Fruit fly (Drosophila melanogaster) whole organism, embryonic: ENCODE measurements around the gene CG14017.

Experiments used
- B-H2 ChIP-seq: fragments of 200-800 bp; sonication (Bioruptor generic); optimal IDR thresholded peaks from 2 replicates; lab custom pipeline; 2018; ENCODE audit warnings: missing biosample characterization, mild to moderate bottlenecking, missing genetic modification characterization
- Bgb ChIP-seq: fragments of 200-800 bp; sonication (Bioruptor generic); IDR thresholded peaks from 2 replicates; pipeline ENCODE4 v1.3.6; 2022; ENCODE audit warnings: missing biosample characterization, missing genetic modification characterization; ENCODE audit not compliant: partially characterized antibody
- CG12391 ChIP-seq: fragments of 200-800 bp; sonication (Bioruptor generic); optimal IDR thresholded peaks from 3 replicates; lab custom pipeline; 2018; ENCODE audit warnings: missing biosample characterization, mild to moderate bottlenecking, missing genetic modification characterization, moderate library complexity
- CG15514 ChIP-seq: fragments of 200-800 bp; sonication (Bioruptor generic); optimal IDR thresholded peaks from 3 replicates; lab custom pipeline; 2017; ENCODE audit warnings: missing biosample characterization, missing genetic modification characterization, mild to moderate bottlenecking, moderate library complexity, missing genetic modification reagents
- CG16813 ChIP-seq: fragments of 200-800 bp; sonication (Bioruptor generic); IDR thresholded peaks from 3 replicates; pipeline ENCODE4 v1.3.6; 2022; ENCODE audit warnings: missing biosample characterization, missing genetic modification characterization; ENCODE audit not compliant: partially characterized antibody
- CG17359 ChIP-seq: fragments of 200-800 bp; sonication (Bioruptor generic); optimal IDR thresholded peaks from 3 replicates; lab custom pipeline; 2018; ENCODE audit warnings: missing biosample characterization, mild to moderate bottlenecking, missing genetic modification characterization, moderate library complexity
- CG2116 ChIP-seq: fragments of 200-800 bp; sonication (Bioruptor generic); optimal IDR thresholded peaks from 3 replicates; lab custom pipeline; 2018; ENCODE audit warnings: missing biosample characterization, mild to moderate bottlenecking, missing genetic modification characterization
- CG2129 ChIP-seq: fragments of 200-800 bp; sonication (Bioruptor generic); IDR thresholded peaks from 2 replicates; pipeline ENCODE4 v1.3.6; 2022; ENCODE audit warnings: missing biosample characterization, missing genetic modification characterization; ENCODE audit not compliant: partially characterized antibody
- CG2202 ChIP-seq: fragments of 200-800 bp; sonication (Bioruptor generic); optimal IDR thresholded peaks from 2 replicates; lab custom pipeline; 2018; ENCODE audit warnings: missing biosample characterization, mild to moderate bottlenecking, missing genetic modification characterization
- CG2712 ChIP-seq: fragments of 200-800 bp; optimal IDR thresholded peaks from 3 replicates; lab custom pipeline; 2019; ENCODE audit warnings: missing biosample characterization, mild to moderate bottlenecking, missing genetic modification characterization, moderate library complexity
- CG3163 ChIP-seq: fragments of 200-800 bp; sonication (Bioruptor generic); optimal IDR thresholded peaks from 3 replicates; lab custom pipeline; 2016; ENCODE audit warnings: missing biosample characterization, missing genetic modification characterization
- CG4617 ChIP-seq: fragments of 200-800 bp; sonication (Bioruptor generic); optimal IDR thresholded peaks from 3 replicates; lab custom pipeline; 2016; ENCODE audit warnings: missing biosample characterization, missing genetic modification characterization, borderline replicate concordance
- CG6791 ChIP-seq: fragments of 200-800 bp; sonication (Bioruptor generic); IDR thresholded peaks from 3 replicates; pipeline ENCODE4 v1.3.6; 2022; ENCODE audit warnings: missing biosample characterization, missing genetic modification characterization; ENCODE audit not compliant: partially characterized antibody
- CG8765 ChIP-seq: fragments of 200-800 bp; sonication (Bioruptor generic); IDR thresholded peaks from 2 replicates; pipeline ENCODE4 v1.3.6; 2022; ENCODE audit warnings: missing biosample characterization, missing genetic modification characterization
- CG9797 ChIP-seq: fragments of 200-800 bp; sonication (Bioruptor generic); optimal IDR thresholded peaks from 3 replicates; lab custom pipeline; 2018; ENCODE audit warnings: missing biosample characterization, mild to moderate bottlenecking, missing genetic modification characterization
- CG9932 ChIP-seq: fragments of 200-800 bp; sonication (Bioruptor generic); IDR thresholded peaks from 2 replicates; pipeline ENCODE4 v1.3.6; 2022; ENCODE audit warnings: missing biosample characterization, missing genetic modification characterization
- Dek ChIP-seq: fragments of 200-800 bp; sonication (Bioruptor generic); optimal IDR thresholded peaks from 3 replicates; lab custom pipeline; 2019; ENCODE audit warnings: missing biosample characterization, mild to moderate bottlenecking, missing genetic modification characterization, moderate library complexity
- Doc2 ChIP-seq: fragments of 200-800 bp; sonication (Bioruptor generic); IDR thresholded peaks from 2 replicates; pipeline ENCODE4 v1.3.6; 2022; ENCODE audit warnings: missing biosample characterization, missing genetic modification characterization
- E2f1 ChIP-seq: fragments of 200-800 bp; sonication (Bioruptor generic); IDR thresholded peaks from 2 replicates; pipeline ENCODE4 v1.3.6; 2022; ENCODE audit warnings: missing biosample characterization, missing genetic modification characterization
- HmgZ ChIP-seq: fragments of 200-800 bp; sonication (Bioruptor generic); optimal IDR thresholded peaks from 2 replicates; lab custom pipeline; 2018; ENCODE audit warnings: missing biosample characterization, mild to moderate bottlenecking, missing genetic modification characterization
- Hmr ChIP-seq: fragments of 200-800 bp; sonication (Bioruptor generic); optimal IDR thresholded peaks from 3 replicates; lab custom pipeline; 2017; ENCODE audit warnings: mild to moderate bottlenecking, missing biosample characterization, missing genetic modification reagents, missing genetic modification characterization
- Hr3 ChIP-seq: fragments of 200-800 bp; sonication (Bioruptor generic); optimal IDR thresholded peaks from 3 replicates; lab custom pipeline; 2016; ENCODE audit warnings: missing biosample characterization, missing genetic modification characterization
- Lhr ChIP-seq: fragments of 200-800 bp; sonication (Bioruptor generic); optimal IDR thresholded peaks from 3 replicates; lab custom pipeline; 2017; ENCODE audit warnings: mild to moderate bottlenecking, missing biosample characterization, missing genetic modification reagents, missing genetic modification characterization
- MESR4 ChIP-seq: fragments of 200-800 bp; sonication (Bioruptor generic); optimal IDR thresholded peaks from 2 replicates; lab custom pipeline; 2018; ENCODE audit warnings: missing biosample characterization, mild to moderate bottlenecking, missing genetic modification characterization, moderate library complexity
- Pdp1 ChIP-seq, 2 experiments: fragments of 200-800 bp; sonication (Bioruptor generic); optimal IDR thresholded peaks; 3 replicates each; lab custom pipeline; 2016; ENCODE audit warnings: missing biosample characterization in 2 of 2, missing genetic modification characterization in 2 of 2, mild to moderate bottlenecking in 1 of 2, moderate library complexity in 1 of 2
- Side ChIP-seq: fragments of 200-800 bp; sonication (Bioruptor generic); optimal IDR thresholded peaks from 2 replicates; lab custom pipeline; 2016; ENCODE audit warnings: missing biosample characterization, missing genetic modification characterization
- Spps ChIP-seq: fragments of 200-800 bp; sonication (Bioruptor generic); optimal IDR thresholded peaks from 2 replicates; lab custom pipeline; 2018; ENCODE audit warnings: missing biosample characterization, mild to moderate bottlenecking, missing genetic modification characterization
- YL-1 ChIP-seq: fragments of 200-800 bp; sonication (Bioruptor generic); optimal IDR thresholded peaks from 3 replicates; lab custom pipeline; 2017; ENCODE audit warnings: missing biosample characterization, mild to moderate bottlenecking, missing genetic modification characterization
- chinmo ChIP-seq: fragments of 200-800 bp; sonication (Bioruptor generic); IDR thresholded peaks from 4 replicates; pipeline ENCODE4 v1.3.6; 2022; ENCODE audit warnings: missing biosample characterization, missing genetic modification characterization; ENCODE audit not compliant: partially characterized antibody
- fru ChIP-seq: fragments of >200 bp; optimal IDR thresholded peaks from 2 replicates; lab custom pipeline; 2017
- gce ChIP-seq: fragments of 200-800 bp; sonication (Bioruptor generic); IDR thresholded peaks from 3 replicates; pipeline ENCODE4 v1.3.6; 2022; ENCODE audit warnings: missing biosample characterization, missing genetic modification characterization
- gcm ChIP-seq: fragments of 200-800 bp; sonication (Bioruptor generic); optimal IDR thresholded peaks from 2 replicates; lab custom pipeline; 2019; ENCODE audit warnings: missing biosample characterization, mild to moderate bottlenecking, missing genetic modification characterization, moderate library complexity
- hbn ChIP-seq: fragments of 200-800 bp; sonication (Bioruptor generic); IDR thresholded peaks from 2 replicates; pipeline ENCODE4 v1.3.6; 2022; ENCODE audit warnings: missing biosample characterization, missing genetic modification characterization; ENCODE audit not compliant: partially characterized antibody
- her ChIP-seq: fragments of 200-800 bp; sonication (Bioruptor generic); optimal IDR thresholded peaks from 2 replicates; lab custom pipeline; 2016; ENCODE audit warnings: missing biosample characterization, missing genetic modification characterization
- hkb ChIP-seq, 2 experiments: fragments of 200-800 bp in 1 of 2; fragments of >200 bp in 1 of 2; sonication (Bioruptor generic) in 1 of 2; IDR thresholded peaks in 1 of 2; optimal IDR thresholded peaks in 1 of 2; 2 replicates each; pipeline versions ENCODE4 v1.3.6 to Lab custom; 2017 to 2022; ENCODE audit warnings: missing biosample characterization in 1 of 2, missing genetic modification characterization in 1 of 2
- inv ChIP-seq: fragments of 200-800 bp; sonication (Bioruptor generic); IDR thresholded peaks from 2 replicates; pipeline ENCODE4 v1.3.6; 2022; ENCODE audit warnings: missing biosample characterization, missing genetic modification characterization; ENCODE audit not compliant: partially characterized antibody
- kah ChIP-seq: fragments of 200-800 bp; sonication (Bioruptor generic); optimal IDR thresholded peaks from 2 replicates; lab custom pipeline; 2018; ENCODE audit warnings: missing biosample characterization, mild to moderate bottlenecking, missing genetic modification characterization
- lilli ChIP-seq: fragments of 200-800 bp; sonication (Bioruptor generic); optimal IDR thresholded peaks from 3 replicates; lab custom pipeline; 2016; ENCODE audit warnings: missing biosample characterization, missing genetic modification characterization
- maf-S ChIP-seq: fragments of 200-800 bp; sonication (Bioruptor generic); optimal IDR thresholded peaks from 2 replicates; lab custom pipeline; 2016; ENCODE audit warnings: missing biosample characterization, missing genetic modification characterization
- prd ChIP-seq, 3 experiments: fragments of >200 bp in 2 of 3; fragments of 200-800 bp in 1 of 3; sonication (Bioruptor generic) in 1 of 3; optimal IDR thresholded peaks in 2 of 3; IDR thresholded peaks in 1 of 3; 2 replicates in 2 of 3; 3 replicates in 1 of 3; pipeline versions ENCODE4 v1.3.6 to Lab custom; 2017 to 2022; ENCODE audit warnings: missing biosample characterization in 1 of 3, missing genetic modification characterization in 1 of 3
- pzg ChIP-seq: fragments of 200-800 bp; sonication (Bioruptor generic); optimal IDR thresholded peaks from 3 replicates; lab custom pipeline; 2018; ENCODE audit warnings: missing biosample characterization, mild to moderate bottlenecking, missing genetic modification characterization, moderate library complexity
- slp2 ChIP-seq: fragments of 200-800 bp; sonication (Bioruptor generic); optimal IDR thresholded peaks from 2 replicates; lab custom pipeline; 2016; ENCODE audit warnings: missing biosample characterization, missing genetic modification characterization
- so ChIP-seq: fragments of 200-800 bp; sonication (Bioruptor generic); IDR thresholded peaks from 3 replicates; pipeline ENCODE4 v1.3.6; 2022; ENCODE audit warnings: missing biosample characterization, missing genetic modification characterization
- tin ChIP-seq: fragments of 200-800 bp; sonication (Bioruptor generic); optimal IDR thresholded peaks from 3 replicates; lab custom pipeline; 2016; ENCODE audit warnings: missing biosample characterization, missing genetic modification characterization
- unpg ChIP-seq: fragments of 200-800 bp; sonication (Bioruptor generic); optimal IDR thresholded peaks from 3 replicates; lab custom pipeline; 2018; ENCODE audit warnings: missing biosample characterization, mild to moderate bottlenecking, missing genetic modification characterization, moderate library complexity
- vnd ChIP-seq: fragments of 200-800 bp; sonication (Bioruptor generic); IDR thresholded peaks from 3 replicates; pipeline ENCODE4 v1.3.6; 2022; ENCODE audit warnings: missing biosample characterization, missing genetic modification characterization; ENCODE audit not compliant: partially characterized antibody

The CG14017 gene

dm6 chr2L:5541935-5542685 is 11.6 kb upstream of the CG14017 start, which contains the start of the genes Hel25E and Lam (continued):
- no peak for TF ChIP-seq B-H2
- no peak for TF ChIP-seq so (GFP tag; lab: Robert Waterston, UW)
- peak; percentile 87 for TF ChIP-seq CG2129
- peak; percentile 14 for TF ChIP-seq Side (GFP tag; lab: Kevin White, UChicago)
- TF ChIP-seq lilli (GFP tag; lab: Kevin White, UChicago) = peak; percentile 27
- peak; percentile 94 for TF ChIP-seq CG17359
- TF ChIP-seq gcm (GFP tag; lab: Kevin White, UChicago) = no peak
- no peak for TF ChIP-seq CG3163
- TF ChIP-seq CG4617 = peak; percentile 19
- no peak for TF ChIP-seq prd (optimal IDR thresholded peaks at IDR 0.05; lab: Kevin White, UChicago)
- no peak for TF ChIP-seq prd (GFP tag; IDR thresholded peaks at IDR 0.05; lab: Robert Waterston, UW)
- peak; percentile 14; the same call in 1 of the 2 replicates for TF ChIP-seq E2f1 (GFP tag; lab: Robert Waterston, UW)
- no peak for TF ChIP-seq kah (GFP tag; lab: Kevin White, UChicago)
- TF ChIP-seq Doc2 (GFP tag; lab: Robert Waterston, UW) = no peak
- peak; percentile 69 for TF ChIP-seq hkb (optimal IDR thresholded peaks at IDR 0.05; lab: Kevin White, UChicago)
- TF ChIP-seq hkb (GFP tag; IDR thresholded peaks at IDR 0.05; lab: Robert Waterston, UW) = no peak
- TF ChIP-seq inv (GFP tag; lab: Robert Waterston, UW) = peak; percentile 81
- TF ChIP-seq Bgb (GFP tag; lab: Robert Waterston, UW) = peak; percentile 83
- TF ChIP-seq CG2116 = peak; percentile 89
- peak; percentile 88 for TF ChIP-seq CG16813
- TF ChIP-seq pzg = peak; percentile 78
- TF ChIP-seq Pdp1 (GFP tag; optimal IDR thresholded peaks at IDR 0.05; lab: Kevin White, UChicago) = peak; percentile 5 to 7
- TF ChIP-seq unpg (GFP tag; lab: Kevin White, UChicago) = no peak
- peak; percentile 73 for TF ChIP-seq CG15514 (GFP tag; lab: Kevin White, UChicago)
- peak; percentile 58 for TF ChIP-seq YL-1
- TF ChIP-seq gce = no peak
- no peak for TF ChIP-seq tin (GFP tag; lab: Kevin White, UChicago)
- TF ChIP-seq hbn (GFP tag; lab: Robert Waterston, UW) = peak; percentile 90
- TF ChIP-seq slp2 (GFP tag; lab: Kevin White, UChicago) = no peak
- TF ChIP-seq CG12391 (tag; lab: Kevin White, UChicago) = peak; percentile 63
- TF ChIP-seq CG2712 (tag; lab: Kevin White, UChicago) = peak; percentile 55
- TF ChIP-seq Spps (tag; lab: Kevin White, UChicago) = peak; percentile 18
- TF ChIP-seq Hr3 = peak; percentile 91
- TF ChIP-seq fru (lab: Kevin White, UChicago) = no peak
- TF ChIP-seq chinmo (GFP tag; lab: Robert Waterston, UW) = no peak
- TF ChIP-seq Dek = peak; percentile 17
- TF ChIP-seq HmgZ = peak; percentile 58
- TF ChIP-seq CG9932 (GFP tag; lab: Robert Waterston, UW) = peak; percentile 35; the same call in 1 of the 2 replicates
- peak; percentile 16 for TF ChIP-seq maf-S (GFP tag; lab: Kevin White, UChicago)
- TF ChIP-seq Hmr = peak; percentile 51
- no peak for TF ChIP-seq CG2202
- peak; percentile 38 for TF ChIP-seq MESR4
- TF ChIP-seq CG8765 (GFP tag; lab: Robert Waterston, UW) = no peak
- peak; percentile 85 for TF ChIP-seq vnd (GFP tag; lab: Robert Waterston, UW)
- TF ChIP-seq CG9797 (GFP tag; lab: Kevin White, UChicago) = peak; percentile 98
- peak; percentile 55 for TF ChIP-seq Lhr
- no peak for TF ChIP-seq her (GFP tag; lab: Kevin White, UChicago)
- TF ChIP-seq CG6791 (GFP tag; lab: Robert Waterston, UW) = peak; percentile 81
